Worm (Caenorhabditis elegans): ENCODE data around the gene ugt-18.

- TF ChIP-seq aha-1 (tag; optimal IDR thresholded peaks at IDR 0.05) (no peak), xbp-1 (tag; optimal IDR thresholded peaks at IDR 0.05) (no peak), jun-1 (tag; optimal IDR thresholded peaks at IDR 0.05) (no peak), ztf-11 (tag; optimal IDR thresholded peaks at IDR 0.05) (no peak), pag-3 (tag; optimal IDR thresholded peaks at IDR 0.05; ENCODE audit: borderline replicate concordance, insufficient read depth) (no peak), ama-1 (optimal IDR thresholded peaks at IDR 0.05) (no peak), hlh-4 (tag; optimal IDR thresholded peaks at IDR 0.05) (no peak), lin-13 (GFP tag; optimal IDR thresholded peaks at IDR 0.05) (no peak), nhr-76 (tag; optimal IDR thresholded peaks at IDR 0.05) (no peak), lin-39 (tag; optimal IDR thresholded peaks at IDR 0.05) (no peak)
Observed at ce11 chrV:12870740-12871139, 50.7 kb downstream of the ugt-18 start.

All from whole organism, L1 larva.